Worm (Caenorhabditis elegans): ENCODE results near the gene T05C12.9.

DNA sequence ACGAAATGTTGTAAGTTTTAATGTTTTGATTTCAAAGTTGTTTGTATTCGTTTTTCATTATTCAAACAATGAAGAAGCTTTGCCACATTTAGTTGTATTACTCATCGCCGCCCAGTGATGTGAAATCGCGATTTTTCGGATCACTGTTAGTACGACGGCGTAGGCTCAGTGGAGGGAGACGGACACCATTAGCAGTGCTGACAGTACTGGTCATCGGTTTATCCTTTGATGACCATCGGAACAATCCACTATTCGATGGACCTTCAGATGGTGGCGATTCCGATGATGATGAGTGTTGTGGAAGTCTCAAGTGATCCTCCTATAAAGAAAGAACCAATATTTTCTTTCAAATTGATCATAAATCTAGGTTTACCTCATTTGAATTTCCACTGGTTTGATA, 5.5 kb downstream of the T05C12.9 start:
- no peak for TF ChIP-seq tab-1 (GFP tag; IDR thresholded peaks at IDR 0.05)
- TF ChIP-seq ztf-23 (GFP tag; IDR thresholded peaks at IDR 0.05), result no peak
- no peak for TF ChIP-seq T22C8.4 (GFP tag; IDR thresholded peaks at IDR 0.05)
- no peak for TF ChIP-seq ref-1 (GFP tag; conservative IDR thresholded peaks at IDR 0.05)

All from whole organism, midembryonic.